Worm (Caenorhabditis elegans): ENCODE data around the gene xbp-1.

DNA sequence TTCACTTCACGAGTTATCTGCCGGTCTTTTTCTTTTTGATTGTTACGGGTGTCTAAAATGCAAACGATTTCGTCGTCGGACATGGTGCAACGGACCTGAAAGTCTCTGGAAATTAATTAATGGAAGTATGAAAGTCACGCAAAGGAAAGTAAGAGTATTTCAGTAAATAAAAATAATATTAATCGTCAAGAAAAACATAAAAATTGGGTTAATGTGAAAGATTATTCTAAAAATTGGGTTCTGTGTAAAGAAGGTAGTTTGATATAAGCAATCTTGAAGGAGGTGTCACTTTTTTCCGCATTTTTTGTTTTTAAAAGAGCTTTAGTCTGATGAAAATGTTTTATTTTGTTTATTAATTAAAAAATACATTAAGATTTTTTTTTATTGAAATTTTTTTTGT is 36.3 kb upstream of the xbp-1 start, which contains the start of gene C16C10.9:
- TF ChIP-seq cog-1 (tag; optimal IDR thresholded peaks at IDR 0.05) (no peak), flt-1 (GFP tag; IDR thresholded peaks at IDR 0.05) (no peak), ref-1 (GFP tag; conservative IDR thresholded peaks at IDR 0.05) (no peak), ztf-29 (GFP tag; IDR thresholded peaks at IDR 0.05) (no peak), T22C8.4 (GFP tag; IDR thresholded peaks at IDR 0.05) (no peak), ztf-23 (GFP tag; IDR thresholded peaks at IDR 0.05) (no peak), tab-1 (GFP tag; IDR thresholded peaks at IDR 0.05) (no peak), klf-2 (GFP tag; conservative IDR thresholded peaks at IDR 0.05) (no peak), med-1 (GFP tag; optimal IDR thresholded peaks at IDR 0.05; ENCODE audit: insufficient read depth) (no peak)

All from whole organism, midembryonic.